Fruit fly (Drosophila melanogaster) whole organism, prepupa: ENCODE data around the gene CG5968.

Source experiments
- Blimp-1 ChIP-seq: fragments of 200-800 bp; sonication (Bioruptor generic); optimal IDR thresholded peaks from 3 replicates; lab custom pipeline; 2017; ENCODE audit warnings: missing biosample characterization, missing genetic modification characterization, mild to moderate bottlenecking, moderate library complexity, missing genetic modification reagents
- CG32006 ChIP-seq: fragments of 200-800 bp; sonication (Bioruptor generic); optimal IDR thresholded peaks from 3 replicates; lab custom pipeline; 2017; ENCODE audit warnings: missing biosample characterization, mild to moderate bottlenecking, missing genetic modification characterization
- CG3919 ChIP-seq: fragments of 200-800 bp; sonication (Bioruptor generic); optimal IDR thresholded peaks from 3 replicates; lab custom pipeline; 2016; ENCODE audit warnings: missing biosample characterization, missing genetic modification characterization
- CG4318 ChIP-seq: fragments of 200-800 bp; sonication (Bioruptor generic); optimal IDR thresholded peaks from 3 replicates; lab custom pipeline; 2017; ENCODE audit warnings: missing biosample characterization, mild to moderate bottlenecking, missing genetic modification characterization
- CG6792 ChIP-seq: fragments of 200-800 bp; sonication (Bioruptor generic); optimal IDR thresholded peaks from 3 replicates; lab custom pipeline; 2016; ENCODE audit warnings: missing biosample characterization, missing genetic modification characterization
- CG8632 ChIP-seq: fragments of 200-800 bp; sonication (Bioruptor generic); optimal IDR thresholded peaks from 3 replicates; lab custom pipeline; 2016; ENCODE audit warnings: missing biosample characterization, missing genetic modification characterization
- Gug ChIP-seq: fragments of 200-800 bp; sonication (Bioruptor generic); IDR thresholded peaks from 2 replicates; pipeline ENCODE4 v1.3.6; 2022; ENCODE audit warnings: missing biosample characterization, missing genetic modification characterization
- Hr39 ChIP-seq: fragments of 200-800 bp; sonication (Bioruptor generic); optimal IDR thresholded peaks from 2 replicates; lab custom pipeline; 2016; ENCODE audit warnings: missing biosample characterization, missing genetic modification characterization
- Met ChIP-seq: fragments of 200-800 bp; sonication (Bioruptor generic); optimal IDR thresholded peaks from 3 replicates; lab custom pipeline; 2016; ENCODE audit warnings: missing biosample characterization, missing genetic modification characterization
- Smox ChIP-seq: fragments of 200-800 bp; sonication (Bioruptor generic); optimal IDR thresholded peaks from 3 replicates; lab custom pipeline; 2016; ENCODE audit warnings: missing biosample characterization, missing genetic modification characterization
- Sox15 ChIP-seq: fragments of 200-800 bp; sonication (Bioruptor generic); optimal IDR thresholded peaks from 3 replicates; lab custom pipeline; 2016; ENCODE audit warnings: missing biosample characterization, missing genetic modification characterization
- fd59A ChIP-seq: fragments of 200-800 bp; sonication (Bioruptor generic); optimal IDR thresholded peaks from 2 replicates; lab custom pipeline; 2017; ENCODE audit warnings: missing biosample characterization, mild to moderate bottlenecking, missing genetic modification characterization, missing genetic modification reagents
- fd85E ChIP-seq: fragments of 200-800 bp; sonication (Bioruptor generic); optimal IDR thresholded peaks from 3 replicates; lab custom pipeline; 2016; ENCODE audit warnings: missing biosample characterization, missing genetic modification characterization
- spab ChIP-seq: fragments of 200-800 bp; sonication (Bioruptor generic); optimal IDR thresholded peaks from 2 replicates; lab custom pipeline; 2017; ENCODE audit warnings: missing biosample characterization, mild to moderate bottlenecking, missing genetic modification characterization, missing genetic modification reagents

dm6 chr2L:16525114-16525513 lies 24.6 kb downstream of the CG5968 start:
- TF ChIP-seq Sox15 (GFP tag; lab: Kevin White, UChicago) = no peak
- TF ChIP-seq Smox (GFP tag; lab: Kevin White, UChicago) = no peak
- TF ChIP-seq Gug (GFP tag; lab: Robert Waterston, UW) = no peak
- no peak for TF ChIP-seq spab (GFP tag; lab: Kevin White, UChicago)
- TF ChIP-seq CG32006 (GFP tag; lab: Kevin White, UChicago) = no peak
- TF ChIP-seq fd59A (GFP tag; lab: Kevin White, UChicago) = no peak
- no peak for TF ChIP-seq CG3919 (GFP tag; lab: Kevin White, UChicago)
- no peak for TF ChIP-seq Met (GFP tag; lab: Kevin White, UChicago)
- no peak for TF ChIP-seq CG8632 (GFP tag; lab: Kevin White, UChicago)
- TF ChIP-seq fd85E (GFP tag; lab: Kevin White, UChicago) = no peak
- no peak for TF ChIP-seq CG6792
- no peak for TF ChIP-seq Blimp-1
- TF ChIP-seq Hr39 (GFP tag; lab: Kevin White, UChicago) = no peak
- TF ChIP-seq CG4318 (GFP tag; lab: Kevin White, UChicago) = no peak
